Worm (Caenorhabditis elegans): Measurements from ENCODE around the gene C56G2.9.

DNA sequence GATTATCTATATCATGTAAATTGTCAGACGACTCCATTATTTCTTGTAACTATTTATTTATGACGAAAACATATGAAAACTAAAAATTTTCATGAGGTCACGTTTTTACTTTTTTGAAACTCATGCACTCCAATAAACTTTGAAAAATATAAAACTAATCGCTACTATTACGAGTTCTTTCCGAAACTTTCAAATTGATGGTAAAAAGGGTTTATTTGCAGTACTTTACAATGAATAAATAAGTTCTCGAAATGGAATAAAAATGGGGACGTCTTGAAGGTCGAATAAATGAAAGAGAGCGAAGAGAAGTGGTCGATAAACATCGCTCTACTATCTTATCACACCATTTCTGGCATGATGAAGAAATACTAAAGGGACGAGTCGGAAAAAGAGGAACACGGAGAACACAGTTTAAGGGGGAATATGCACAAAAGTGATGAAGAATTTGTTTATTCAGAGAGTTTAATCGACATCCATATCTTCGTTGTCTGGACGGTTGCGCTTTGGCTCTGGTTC lies 3.2 kb downstream of the C56G2.9 start, which contains the start of gene let-767:
- TF ChIP-seq unc-39 (tag; optimal IDR thresholded peaks at IDR 0.05) (no peak), ceh-16 (tag; optimal IDR thresholded peaks at IDR 0.05) (no peak), tbx-2 (tag; optimal IDR thresholded peaks at IDR 0.05) (no peak), nhr-23 (tag; optimal IDR thresholded peaks at IDR 0.05) (peak; percentile 15), nfya-1 (tag; optimal IDR thresholded peaks at IDR 0.05; ENCODE audit: insufficient read depth) (no peak), aly-2 (tag; optimal IDR thresholded peaks at IDR 0.05) (no peak), ama-1 (optimal IDR thresholded peaks at IDR 0.05) (no peak), nhr-25 (tag; optimal IDR thresholded peaks at IDR 0.05) (no peak), unc-62 (GFP tag; optimal IDR thresholded peaks at IDR 0.05) (no peak), pqm-1 (tag; optimal IDR thresholded peaks at IDR 0.05) (no peak)
